Fruit fly (Drosophila melanogaster) whole organism, embryonic: Measurements from ENCODE around the gene CG8100.
A peak's percentile ranks its signal among the peaks of the same experiment; 100 is the strongest.

Source experiments
- Abd-B ChIP-seq: fragments of 200-800 bp; sonication (Bioruptor generic); optimal IDR thresholded peaks from 2 replicates; lab custom pipeline; 2018; ENCODE audit warnings: missing biosample characterization, mild to moderate bottlenecking, missing genetic modification characterization, moderate library complexity
- Ada2b ChIP-seq: fragments of 200-800 bp; sonication (Bioruptor generic); IDR thresholded peaks from 2 replicates; pipeline ENCODE4 v1.3.6; 2022; ENCODE audit warnings: missing biosample characterization, missing genetic modification characterization
- Atf-2 ChIP-seq: fragments of 200-800 bp; sonication (Bioruptor generic); optimal IDR thresholded peaks from 2 replicates; lab custom pipeline; 2016; ENCODE audit warnings: missing biosample characterization, missing genetic modification characterization
- CG12219 ChIP-seq: fragments of 200-800 bp; sonication (Bioruptor generic); optimal IDR thresholded peaks from 3 replicates; lab custom pipeline; 2018; ENCODE audit warnings: missing biosample characterization, mild to moderate bottlenecking, missing genetic modification characterization
- CG13894 ChIP-seq: fragments of 200-800 bp; sonication (Bioruptor generic); optimal IDR thresholded peaks from 3 replicates; lab custom pipeline; 2018; ENCODE audit warnings: missing biosample characterization, mild to moderate bottlenecking, missing genetic modification characterization, moderate library complexity
- CG14860 ChIP-seq: fragments of 200-800 bp; sonication (Bioruptor generic); IDR thresholded peaks from 3 replicates; pipeline ENCODE4 v1.3.6; 2022; ENCODE audit warnings: missing biosample characterization, missing genetic modification characterization; ENCODE audit not compliant: partially characterized antibody
- CG16813 ChIP-seq: fragments of 200-800 bp; sonication (Bioruptor generic); IDR thresholded peaks from 3 replicates; pipeline ENCODE4 v1.3.6; 2022; ENCODE audit warnings: missing biosample characterization, missing genetic modification characterization; ENCODE audit not compliant: partially characterized antibody
- CG2116 ChIP-seq: fragments of 200-800 bp; sonication (Bioruptor generic); optimal IDR thresholded peaks from 3 replicates; lab custom pipeline; 2018; ENCODE audit warnings: missing biosample characterization, mild to moderate bottlenecking, missing genetic modification characterization
- CG31365 ChIP-seq: fragments of 200-800 bp; sonication (Bioruptor generic); optimal IDR thresholded peaks from 2 replicates; lab custom pipeline; 2018; ENCODE audit warnings: missing biosample characterization, mild to moderate bottlenecking, missing genetic modification characterization
- CG31388 ChIP-seq: fragments of 200-800 bp; sonication (Bioruptor generic); optimal IDR thresholded peaks from 2 replicates; lab custom pipeline; 2016; ENCODE audit warnings: missing biosample characterization, missing genetic modification characterization
- CG43689 ChIP-seq: fragments of 200-800 bp; sonication (Bioruptor generic); IDR thresholded peaks from 2 replicates; pipeline ENCODE4 v1.3.6; 2022; ENCODE audit warnings: missing biosample characterization, missing genetic modification characterization
- CG4820 ChIP-seq: fragments of 200-800 bp; sonication (Bioruptor generic); optimal IDR thresholded peaks from 3 replicates; lab custom pipeline; 2016; ENCODE audit warnings: missing biosample characterization, missing genetic modification characterization
- CG5245 ChIP-seq: fragments of 200-800 bp; sonication (Bioruptor generic); optimal IDR thresholded peaks from 3 replicates; lab custom pipeline; 2016; ENCODE audit warnings: missing biosample characterization, missing genetic modification characterization
- CG9727 ChIP-seq: fragments of 200-800 bp; sonication (Bioruptor generic); optimal IDR thresholded peaks from 3 replicates; lab custom pipeline; 2017; ENCODE audit warnings: missing biosample characterization, mild to moderate bottlenecking, missing genetic modification characterization
- CTCF ChIP-seq: fragments of 200-800 bp; sonication (Bioruptor generic); optimal IDR thresholded peaks from 2 replicates; lab custom pipeline; 2017; ENCODE audit warnings: missing biosample characterization, mild to moderate bottlenecking, missing genetic modification characterization, moderate library complexity
- Gug ChIP-seq: fragments of 200-800 bp; sonication (Bioruptor generic); IDR thresholded peaks from 4 replicates; pipeline ENCODE4 v1.3.6; 2022; ENCODE audit warnings: missing biosample characterization, missing genetic modification characterization
- H15 ChIP-seq: fragments of 200-800 bp; sonication (Bioruptor generic); IDR thresholded peaks from 3 replicates; pipeline ENCODE4 v1.3.6; 2022; ENCODE audit warnings: missing biosample characterization, missing genetic modification characterization
- H2.0 ChIP-seq: fragments of 200-800 bp; sonication (Bioruptor generic); IDR thresholded peaks from 2 replicates; pipeline ENCODE4 v1.3.6; 2022; ENCODE audit warnings: missing biosample characterization, missing genetic modification characterization
- HLH3B ChIP-seq: fragments of 200-800 bp; sonication (Bioruptor generic); IDR thresholded peaks from 2 replicates; pipeline ENCODE4 v1.3.6; 2022; ENCODE audit warnings: missing biosample characterization, missing genetic modification characterization
- MBD-R2 ChIP-seq: fragments of 200-800 bp; sonication (Bioruptor generic); IDR thresholded peaks from 2 replicates; pipeline ENCODE4 v1.3.6; 2022; ENCODE audit warnings: missing biosample characterization, missing genetic modification characterization
- MESR4 ChIP-seq: fragments of 200-800 bp; sonication (Bioruptor generic); optimal IDR thresholded peaks from 2 replicates; lab custom pipeline; 2018; ENCODE audit warnings: missing biosample characterization, mild to moderate bottlenecking, missing genetic modification characterization, moderate library complexity
- Meics ChIP-seq: fragments of 200-800 bp; sonication (Bioruptor generic); optimal IDR thresholded peaks from 2 replicates; lab custom pipeline; 2017; ENCODE audit warnings: missing biosample characterization, mild to moderate bottlenecking, missing genetic modification characterization
- Ssrp ChIP-seq: fragments of 200-800 bp; sonication (Bioruptor generic); optimal IDR thresholded peaks from 2 replicates; lab custom pipeline; 2018; ENCODE audit warnings: missing biosample characterization, mild to moderate bottlenecking, missing genetic modification characterization, moderate library complexity
- abd-A ChIP-seq: fragments of 200-800 bp; sonication (Bioruptor generic); optimal IDR thresholded peaks from 3 replicates; lab custom pipeline; 2019; ENCODE audit warnings: missing biosample characterization, mild to moderate bottlenecking, missing genetic modification characterization, moderate library complexity
- btn ChIP-seq: fragments of 200-800 bp; sonication (Bioruptor generic); optimal IDR thresholded peaks from 2 replicates; lab custom pipeline; 2016; ENCODE audit warnings: missing biosample characterization, missing genetic modification characterization
- chinmo ChIP-seq: fragments of 200-800 bp; sonication (Bioruptor generic); IDR thresholded peaks from 4 replicates; pipeline ENCODE4 v1.3.6; 2022; ENCODE audit warnings: missing biosample characterization, missing genetic modification characterization; ENCODE audit not compliant: partially characterized antibody
- crol ChIP-seq: fragments of 200-800 bp; sonication (Bioruptor generic); IDR thresholded peaks from 2 replicates; pipeline ENCODE4 v1.3.6; 2022; ENCODE audit warnings: missing biosample characterization, missing genetic modification characterization
- fru ChIP-seq: fragments of >200 bp; optimal IDR thresholded peaks from 2 replicates; lab custom pipeline; 2017
- gt ChIP-seq: fragments of 200-800 bp; sonication (Bioruptor generic); IDR thresholded peaks from 2 replicates; pipeline ENCODE4 v1.3.6; 2022; ENCODE audit warnings: missing biosample characterization, missing genetic modification characterization
- kay ChIP-seq: fragments of 200-800 bp; sonication (Bioruptor generic); optimal IDR thresholded peaks from 2 replicates; lab custom pipeline; 2016; ENCODE audit warnings: missing biosample characterization, missing genetic modification characterization
- lmd ChIP-seq: fragments of 200-800 bp; sonication (Bioruptor generic); IDR thresholded peaks from 2 replicates; pipeline ENCODE4 v1.3.6; 2022; ENCODE audit warnings: missing biosample characterization, missing genetic modification characterization
- lov ChIP-seq, 2 experiments: fragments of 200-800 bp in 1 of 2; fragments of >200 bp in 1 of 2; sonication (Bioruptor generic) in 1 of 2; IDR thresholded peaks in 1 of 2; optimal IDR thresholded peaks in 1 of 2; 2 replicates in 1 of 2; 3 replicates in 1 of 2; pipeline versions ENCODE4 v1.3.6 to Lab custom; 2017 to 2022; ENCODE audit warnings: missing biosample characterization in 1 of 2, missing genetic modification characterization in 1 of 2
- maf-S ChIP-seq: fragments of 200-800 bp; sonication (Bioruptor generic); optimal IDR thresholded peaks from 2 replicates; lab custom pipeline; 2016; ENCODE audit warnings: missing biosample characterization, missing genetic modification characterization
- nerfin-2 ChIP-seq: fragments of 200-800 bp; sonication (Bioruptor generic); IDR thresholded peaks from 2 replicates; pipeline ENCODE4 v1.3.6; 2022; ENCODE audit warnings: missing biosample characterization, missing genetic modification characterization; ENCODE audit not compliant: partially characterized antibody
- nmo ChIP-seq: fragments of 200-800 bp; sonication (Bioruptor generic); optimal IDR thresholded peaks from 2 replicates; lab custom pipeline; 2018; ENCODE audit warnings: missing biosample characterization, mild to moderate bottlenecking, missing genetic modification characterization, moderate library complexity
- phol ChIP-seq: fragments of 200-800 bp; sonication (Bioruptor generic); optimal IDR thresholded peaks from 3 replicates; lab custom pipeline; 2018; ENCODE audit warnings: missing biosample characterization, mild to moderate bottlenecking, missing genetic modification characterization, moderate library complexity
- pnt ChIP-seq: fragments of 200-800 bp; sonication (Bioruptor generic); optimal IDR thresholded peaks from 3 replicates; lab custom pipeline; 2016; ENCODE audit warnings: missing biosample characterization, missing genetic modification characterization
- pzg ChIP-seq: fragments of 200-800 bp; sonication (Bioruptor generic); optimal IDR thresholded peaks from 3 replicates; lab custom pipeline; 2018; ENCODE audit warnings: missing biosample characterization, mild to moderate bottlenecking, missing genetic modification characterization, moderate library complexity
- sc ChIP-seq, 3 experiments: fragments of >200 bp in 2 of 3; fragments of 200-800 bp in 1 of 3; sonication (Bioruptor generic) in 1 of 3; optimal IDR thresholded peaks; 2 replicates in 2 of 3; 3 replicates in 1 of 3; lab custom pipeline; 2017; ENCODE audit warnings: mild to moderate bottlenecking in 1 of 3, missing biosample characterization in 1 of 3, missing genetic modification characterization in 1 of 3, missing genetic modification reagents in 1 of 3
- sens-2 ChIP-seq: fragments of 200-800 bp; sonication (Bioruptor generic); IDR thresholded peaks from 2 replicates; pipeline ENCODE4 v1.3.6; 2022; ENCODE audit warnings: missing biosample characterization, missing genetic modification characterization
- sug ChIP-seq: fragments of 200-800 bp; optimal IDR thresholded peaks from 2 replicates; lab custom pipeline; 2019; ENCODE audit warnings: missing biosample characterization, mild to moderate bottlenecking, missing genetic modification characterization, moderate library complexity
- wek ChIP-seq: fragments of 200-800 bp; sonication (Bioruptor generic); optimal IDR thresholded peaks from 3 replicates; lab custom pipeline; 2018; ENCODE audit warnings: missing biosample characterization, mild to moderate bottlenecking, missing genetic modification characterization, moderate library complexity
- zf30C ChIP-seq: fragments of 200-800 bp; sonication (Bioruptor generic); optimal IDR thresholded peaks from 3 replicates; lab custom pipeline; 2018; ENCODE audit warnings: missing biosample characterization, mild to moderate bottlenecking, missing genetic modification characterization

Gene CG8100

DNA sequence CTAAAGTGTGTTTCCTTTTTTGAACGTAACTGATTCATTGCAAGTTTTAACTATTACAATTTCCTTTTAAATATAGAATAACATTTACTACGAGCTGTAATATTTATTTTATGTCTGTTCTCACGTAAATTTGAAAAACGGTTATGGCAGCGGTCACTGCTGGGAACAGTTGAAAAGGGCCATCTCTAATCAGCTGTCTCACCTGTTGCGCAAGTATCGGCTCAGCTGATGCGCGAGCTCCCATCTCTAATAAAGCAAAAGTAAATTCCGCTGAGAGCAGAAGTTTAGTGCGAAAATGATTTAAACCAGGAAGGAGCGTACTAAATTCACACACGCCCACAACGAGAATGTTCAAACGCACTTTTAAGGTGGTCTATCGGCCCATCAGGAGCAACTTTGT lies 11.8 kb upstream of the CG8100 start, which contains the start of gene Pex1 (continued):
- no peak for TF ChIP-seq crol (GFP tag; lab: Robert Waterston, UW)
- TF ChIP-seq CG31365, result no peak
- TF ChIP-seq CG31388 (GFP tag; lab: Kevin White, UChicago), result no peak
- no peak for TF ChIP-seq H2.0 (GFP tag; lab: Robert Waterston, UW)
- TF ChIP-seq fru (lab: Kevin White, UChicago), result no peak
- TF ChIP-seq MESR4 (GFP tag; lab: Kevin White, UChicago), result peak; percentile 43
- TF ChIP-seq abd-A, result no peak
- TF ChIP-seq nerfin-2 (GFP tag; lab: Robert Waterston, UW), result peak; percentile 53; the same call in 1 of the 2 replicates
- no peak for TF ChIP-seq gt (GFP tag; lab: Robert Waterston, UW)
- no peak for TF ChIP-seq btn (GFP tag; lab: Kevin White, UChicago)
- no peak; the same call in 2 of the 3 replicates for TF ChIP-seq H15 (GFP tag; lab: Robert Waterston, UW)
- TF ChIP-seq CG5245 (GFP tag; lab: Kevin White, UChicago), result no peak
- TF ChIP-seq CG13894 (tag; lab: Kevin White, UChicago), result no peak
- TF ChIP-seq sug (tag; lab: Kevin White, UChicago), result no peak
- TF ChIP-seq Abd-B, result no peak
- TF ChIP-seq CG16813 (GFP tag; lab: Robert Waterston, UW), result peak; percentile 81
- no peak; the same call in 2 of the 3 replicates for TF ChIP-seq CG14860 (GFP tag; lab: Robert Waterston, UW)
- no peak for TF ChIP-seq pnt (GFP tag; lab: Kevin White, UChicago)
- no peak for TF ChIP-seq Ssrp (tag; lab: Kevin White, UChicago)
- TF ChIP-seq nmo (GFP tag; lab: Kevin White, UChicago), result no peak
- TF ChIP-seq MBD-R2 (GFP tag; lab: Robert Waterston, UW), result peak; percentile 95
- TF ChIP-seq Ada2b, result peak; percentile 47
- no peak for TF ChIP-seq kay (GFP tag; lab: Kevin White, UChicago)
- TF ChIP-seq CG12219 (GFP tag; lab: Kevin White, UChicago), result no peak
- no peak for TF ChIP-seq maf-S (GFP tag; lab: Kevin White, UChicago)
- no peak for TF ChIP-seq sens-2 (GFP tag; lab: Robert Waterston, UW)
- TF ChIP-seq lov (optimal IDR thresholded peaks at IDR 0.05; lab: Kevin White, UChicago), result no peak
- no peak for TF ChIP-seq lov (GFP tag; IDR thresholded peaks at IDR 0.05; lab: Robert Waterston, UW)
- no peak for TF ChIP-seq sc (optimal IDR thresholded peaks at IDR 0.05; lab: Kevin White, UChicago)
- no peak for TF ChIP-seq sc (GFP tag; optimal IDR thresholded peaks at IDR 0.05; lab: Kevin White, UChicago)
- TF ChIP-seq CG4820, result no peak
- no peak for TF ChIP-seq lmd (GFP tag; lab: Robert Waterston, UW)
- TF ChIP-seq CTCF (GFP tag; lab: Kevin White, UChicago), result no peak
- TF ChIP-seq CG2116 (GFP tag; lab: Kevin White, UChicago), result peak; percentile 34
- no peak for TF ChIP-seq zf30C
- TF ChIP-seq phol (tag; lab: Kevin White, UChicago), result peak; percentile 30
- TF ChIP-seq CG9727, result peak; percentile 20
- peak; percentile 69 for TF ChIP-seq pzg (GFP tag; lab: Kevin White, UChicago)

- TF ChIP-seq crol (GFP tag; lab: Robert Waterston, UW) (no peak), Meics (no peak), chinmo (GFP tag; lab: Robert Waterston, UW) (no peak), Gug (GFP tag; lab: Robert Waterston, UW) (no peak), CG43689 (no peak), wek (GFP tag; lab: Kevin White, UChicago) (no peak), Atf-2 (GFP tag; lab: Kevin White, UChicago) (no peak), HLH3B (no peak)
Measured at dm6 chr3L:14075472-14075871, 7.9 kb upstream of the CG8100 start, which contains the start of gene btl. Gene btl (plus strand): TSS chr3L:14075772.
